Worm (Caenorhabditis elegans): ENCODE results near the gene C09G9.3.

ce11 chrIV:8844457-8844856 lies 28.4 kb downstream of the C09G9.3 start, which contains the start of gene T11B7.2:
- no peak for TF ChIP-seq him-1 (tag; optimal IDR thresholded peaks at IDR 0.05)
- TF ChIP-seq dao-5 (tag; optimal IDR thresholded peaks at IDR 0.05) = no peak
- no peak for TF ChIP-seq W03F9.2 (tag; optimal IDR thresholded peaks at IDR 0.05)
